Worm (Caenorhabditis elegans): ENCODE results near the gene ZK938.12.
"Not testable (repeated sequence)": the region's sequence is repeated elsewhere in the genome, so short reads cannot be mapped to it uniquely, and the experiment has no call there.

The ZK938.12 gene

DNA sequence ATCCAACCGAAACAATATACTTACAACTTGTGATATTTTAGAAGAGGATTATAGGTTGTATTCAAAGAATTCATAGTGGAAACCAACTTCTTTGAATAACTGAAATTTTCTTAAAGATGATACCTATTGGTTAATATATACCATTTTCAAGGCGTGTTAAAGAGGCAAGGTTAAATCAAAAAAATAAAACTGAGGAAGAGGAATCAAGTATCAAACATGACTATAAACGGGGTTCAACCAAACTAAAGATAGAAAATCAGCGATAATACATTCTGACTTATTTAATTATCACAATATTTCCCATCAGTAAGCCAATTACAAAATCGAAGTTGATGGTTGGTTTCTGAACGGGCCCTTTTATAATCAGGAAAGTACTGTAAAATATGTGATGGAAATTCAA lies 30.3 kb downstream of the ZK938.12 start, which contains the start of gene chil-3:
Gene chil-3 (minus strand): TSS at position 101 of the 400 bp plus-strand sequence.
- no peak for TF ChIP-seq unc-86 (tag; optimal IDR thresholded peaks at IDR 0.05)
- TF ChIP-seq nhr-47 (tag; optimal IDR thresholded peaks at IDR 0.05), result no peak
- no peak for TF ChIP-seq nhr-19 (GFP tag; conservative IDR thresholded peaks at IDR 0.05)
- no peak for TF ChIP-seq sox-4 (tag; optimal IDR thresholded peaks at IDR 0.05)
- TF ChIP-seq hlh-4 (tag; optimal IDR thresholded peaks at IDR 0.05), result no peak
- TF ChIP-seq C16A3.4 (tag; optimal IDR thresholded peaks at IDR 0.05), result no peak

DNA sequence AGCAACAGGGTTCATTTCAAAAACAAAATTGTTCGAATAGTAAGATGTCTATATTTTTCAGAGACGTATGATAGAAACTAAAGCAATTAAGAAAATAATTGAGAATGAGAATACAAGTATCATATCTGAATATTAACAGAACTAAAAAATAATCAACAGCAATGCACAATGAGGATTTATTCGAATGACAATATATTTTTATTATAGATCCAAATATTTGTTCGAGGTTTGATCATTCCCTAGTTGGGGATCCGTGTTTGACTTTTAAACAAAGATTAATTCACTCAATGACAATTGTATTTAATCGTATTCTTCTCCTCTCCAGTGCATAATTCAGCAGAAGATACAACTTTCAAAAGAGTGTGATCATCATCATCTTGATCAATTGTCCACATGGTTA lies 31.0 kb downstream of the ZK938.12 start, which contains the start of gene C08H9.18:
Gene C08H9.18 (minus strand): TSS at position 101 of the 400 bp plus-strand sequence.
- no peak for TF ChIP-seq zip-4 (GFP tag; optimal IDR thresholded peaks at IDR 0.05)
- TF ChIP-seq dsc-1 (tag; optimal IDR thresholded peaks at IDR 0.05), result no peak
- TF ChIP-seq lin-14 (GFP tag; optimal IDR thresholded peaks at IDR 0.05), result no peak
- TF ChIP-seq nhr-71 (tag; optimal IDR thresholded peaks at IDR 0.05), result no peak
- no peak for TF ChIP-seq nhr-12 (tag; optimal IDR thresholded peaks at IDR 0.05)
- TF ChIP-seq unc-130 (tag; optimal IDR thresholded peaks at IDR 0.05), result no peak
- no peak for TF ChIP-seq ces-1 (GFP tag; optimal IDR thresholded peaks at IDR 0.05)
- TF ChIP-seq vab-15 (tag; optimal IDR thresholded peaks at IDR 0.05), result no peak
- TF ChIP-seq fkh-4 (tag; optimal IDR thresholded peaks at IDR 0.05; ENCODE audit: borderline replicate concordance), result no peak
- TF ChIP-seq unc-98 (GFP tag; IDR thresholded peaks at IDR 0.05), result no peak
- TF ChIP-seq skn-1 (tag; optimal IDR thresholded peaks at IDR 0.05), result no peak
- no peak for TF ChIP-seq jun-1 (tag; optimal IDR thresholded peaks at IDR 0.05)
- no peak for TF ChIP-seq lin-35 (GFP tag; optimal IDR thresholded peaks at IDR 0.05)
- no peak for TF ChIP-seq nhr-90 (tag; optimal IDR thresholded peaks at IDR 0.05; ENCODE audit: poor library complexity)
- no peak for TF ChIP-seq irx-1 (tag; optimal IDR thresholded peaks at IDR 0.05)
- no peak for TF ChIP-seq ceh-90 (tag; optimal IDR thresholded peaks at IDR 0.05)
- TF ChIP-seq F16B12.6 (tag; optimal IDR thresholded peaks at IDR 0.05), result no peak

DNA sequence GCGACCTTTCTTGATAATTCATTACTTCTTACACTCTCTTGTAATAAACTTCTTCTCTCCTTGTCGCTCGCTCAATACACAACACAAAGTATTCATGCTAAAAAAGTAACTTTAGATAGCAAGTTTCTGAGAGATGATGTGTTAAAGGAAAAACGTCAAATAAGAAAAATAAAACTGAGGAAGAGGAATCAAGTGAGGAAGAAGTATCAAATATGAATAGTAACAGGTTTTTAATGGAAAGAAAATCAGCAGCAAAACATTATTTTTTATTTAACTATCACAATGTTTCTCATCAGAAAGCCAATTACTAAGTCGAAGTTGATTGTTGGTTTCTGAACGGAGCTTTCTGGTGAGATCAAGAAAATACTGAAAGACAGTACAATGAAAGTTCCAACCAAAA lies 35.2 kb downstream of the ZK938.12 start, which contains the start of gene chil-1:
Gene chil-1 (minus strand): TSS at position 101 of the 400 bp plus-strand sequence.
- not testable (repeated sequence) for TF ChIP-seq nhr-77, nhr-84, nhr-28 (tag; optimal IDR thresholded peaks at IDR 0.05)

DNA sequence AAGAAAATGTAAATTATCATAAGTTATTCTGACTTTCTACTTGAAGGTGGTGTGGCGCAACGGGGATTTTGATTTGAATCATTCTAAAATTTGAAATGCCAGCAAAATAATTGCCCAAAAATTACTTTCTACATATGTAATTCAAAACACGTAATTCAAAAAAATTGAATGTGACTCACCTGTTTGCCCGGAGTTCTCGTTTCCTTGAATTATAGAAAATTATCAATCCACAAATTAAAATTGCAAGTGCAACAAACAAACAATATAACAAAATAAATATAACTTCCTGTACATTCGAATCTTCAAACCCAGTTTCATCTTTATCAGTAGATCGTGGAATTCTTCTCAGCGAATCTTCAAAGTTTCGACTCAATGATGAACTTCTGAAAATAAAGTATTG lies 37.1 kb downstream of the ZK938.12 start:
- TF ChIP-seq isw-1 (GFP tag; IDR thresholded peaks at IDR 0.05) (no peak), tlp-1 (tag; optimal IDR thresholded peaks at IDR 0.05) (no peak), fkh-8 (tag; optimal IDR thresholded peaks at IDR 0.05) (no peak), unc-30 (tag; optimal IDR thresholded peaks at IDR 0.05) (no peak), lin-15B (tag; optimal IDR thresholded peaks at IDR 0.05) (no peak), blmp-1 (tag; optimal IDR thresholded peaks at IDR 0.05) (no peak), ceh-88 (GFP tag; IDR thresholded peaks at IDR 0.05) (no peak), egl-27 (tag; optimal IDR thresholded peaks at IDR 0.05) (no peak), nhr-85 (tag) (no peak), ceh-63 (GFP tag; optimal IDR thresholded peaks at IDR 0.05) (no peak), aly-2 (tag; optimal IDR thresholded peaks at IDR 0.05) (no peak), mab-9 (GFP tag; IDR thresholded peaks at IDR 0.05) (no peak), xbp-1 (tag; optimal IDR thresholded peaks at IDR 0.05) (no peak), ceh-90 (tag; optimal IDR thresholded peaks at IDR 0.05) (no peak), sptf-1 (tag; optimal IDR thresholded peaks at IDR 0.05) (no peak)

Data from whole organism, L1 larva.